Worm (Caenorhabditis elegans) whole organism, L1 larva: ENCODE results near the gene clec-167.

ENCODE experiments used
- C16A3.4 ChIP-seq: fragments of 150-350 bp; optimal IDR thresholded peaks from 2 replicates; lab custom pipeline; 2014; ENCODE audit warnings: missing biosample characterization, missing genetic modification characterization
- C34B4.2 ChIP-seq: sonication (generic microtip); optimal IDR thresholded peaks from 2 replicates; lab custom pipeline; 2017; ENCODE audit warnings: mild to moderate bottlenecking, missing genetic modification characterization, missing compliant biosample characterization
- F16B12.6 ChIP-seq: fragments of 150-350 bp; optimal IDR thresholded peaks from 2 replicates; lab custom pipeline; 2014; ENCODE audit warnings: missing biosample characterization, missing genetic modification characterization
- aha-1 ChIP-seq: fragments of 150-350 bp; optimal IDR thresholded peaks from 2 replicates; lab custom pipeline; 2014; ENCODE audit warnings: missing biosample characterization, missing genetic modification characterization
- aly-2 ChIP-seq: fragments of 150-350 bp; optimal IDR thresholded peaks from 2 replicates; lab custom pipeline; 2014; ENCODE audit warnings: missing biosample characterization, missing genetic modification characterization
- ceh-63 ChIP-seq: fragments of 200-800 bp; sonication (Bioruptor generic); optimal IDR thresholded peaks from 2 replicates; lab custom pipeline; 2018; ENCODE audit warnings: mild to moderate bottlenecking, missing genetic modification characterization, missing compliant biosample characterization
- ceh-82 ChIP-seq, 3 experiments: fragments of 150-350 bp in 1 of 3; sonication (generic microtip) in 2 of 3; optimal IDR thresholded peaks; 2 replicates each; lab custom pipeline; 2014 to 2017; ENCODE audit warnings: missing biosample characterization in 3 of 3, missing genetic modification characterization in 3 of 3
- ceh-88 ChIP-seq: fragments of 200-800 bp; sonication (Bioruptor generic); IDR thresholded peaks from 2 replicates; pipeline ENCODE4 v1.3.6; 2022; ENCODE audit warnings: missing genetic modification characterization, missing compliant biosample characterization
- ceh-90 ChIP-seq: sonication (generic microtip); optimal IDR thresholded peaks from 2 replicates; lab custom pipeline; 2016; ENCODE audit warnings: missing genetic modification characterization, missing compliant biosample characterization
- ces-1 ChIP-seq: fragments of 150-350 bp; optimal IDR thresholded peaks from 2 replicates; lab custom pipeline; 2014; ENCODE audit warnings: missing biosample characterization, missing genetic modification reagents, missing genetic modification characterization
- dpl-1 ChIP-seq, 3 experiments: fragments of 150-350 bp in 2 of 3; sonication (generic microtip) in 1 of 3; optimal IDR thresholded peaks; 2 replicates each; lab custom pipeline; 2014 to 2017; ENCODE audit warnings: missing biosample characterization in 3 of 3, missing genetic modification characterization in 3 of 3, missing genetic modification reagents in 3 of 3
- dsc-1 ChIP-seq: sonication (generic microtip); optimal IDR thresholded peaks from 2 replicates; lab custom pipeline; 2016; ENCODE audit warnings: mild to moderate bottlenecking, missing genetic modification characterization, missing compliant biosample characterization
- efl-1 ChIP-seq, 4 experiments: fragments of 150-350 bp; optimal IDR thresholded peaks in 3 of 4; peaks in 1 of 4; 1 replicate in 1 of 4; 2 replicates in 3 of 4; lab custom pipeline; 2014; ENCODE audit warnings: missing biosample characterization in 2 of 4, missing genetic modification characterization in 2 of 4, missing genetic modification reagents in 2 of 4
- elt-2 ChIP-seq: sonication (generic microtip); optimal IDR thresholded peaks from 2 replicates; lab custom pipeline; 2016; ENCODE audit warnings: missing genetic modification characterization, mild to moderate bottlenecking, inconsistent platforms, missing compliant biosample characterization, missing genetic modification reagents
- elt-3 ChIP-seq, 6 experiments: fragments of 150-350 bp in 1 of 6; sonication (generic microtip); optimal IDR thresholded peaks; 2 replicates each; lab custom pipeline; 2017 to 2018; ENCODE audit warnings: missing biosample characterization in 6 of 6, missing genetic modification characterization in 6 of 6, inconsistent platforms in 1 of 6
- ets-5 ChIP-seq: fragments of 200-800 bp; sonication (Bioruptor generic); IDR thresholded peaks from 2 replicates; pipeline ENCODE4 v1.3.6; 2022; ENCODE audit warnings: missing genetic modification characterization, missing compliant biosample characterization
- fkh-4 ChIP-seq: sonication (generic microtip); optimal IDR thresholded peaks from 2 replicates; lab custom pipeline; 2016; ENCODE audit warnings: missing compliant biosample characterization, missing genetic modification characterization, borderline replicate concordance
- fkh-8 ChIP-seq: sonication (generic microtip); optimal IDR thresholded peaks from 2 replicates; lab custom pipeline; 2016; ENCODE audit warnings: mild to moderate bottlenecking, missing genetic modification characterization, missing compliant biosample characterization
- grh-1 ChIP-seq: fragments of 200-800 bp; sonication (Bioruptor generic); IDR thresholded peaks from 2 replicates; pipeline ENCODE4 v1.3.6; 2022; ENCODE audit warnings: missing genetic modification reagents, missing genetic modification characterization, missing compliant biosample characterization
- hlh-17 ChIP-seq: fragments of 200-800 bp; sonication (Bioruptor generic); optimal IDR thresholded peaks from 2 replicates; lab custom pipeline; 2018; ENCODE audit warnings: missing genetic modification characterization, mild to moderate bottlenecking, missing compliant biosample characterization, moderate library complexity, borderline replicate concordance
- hlh-4 ChIP-seq: sonication (generic microtip); optimal IDR thresholded peaks from 2 replicates; lab custom pipeline; 2016; ENCODE audit warnings: mild to moderate bottlenecking, missing genetic modification characterization, missing compliant biosample characterization
- hpl-2 ChIP-seq: fragments of 150-350 bp; optimal IDR thresholded peaks from 2 replicates; lab custom pipeline; 2014; ENCODE audit warnings: missing biosample characterization, missing genetic modification reagents, missing genetic modification characterization
- irx-1 ChIP-seq: sonication (generic microtip); optimal IDR thresholded peaks from 2 replicates; lab custom pipeline; 2016; ENCODE audit warnings: missing genetic modification characterization, missing compliant biosample characterization
- isw-1 ChIP-seq: fragments of 200-800 bp; sonication (Bioruptor generic); IDR thresholded peaks from 2 replicates; pipeline ENCODE4 v1.3.6; 2022; ENCODE audit warnings: missing genetic modification characterization, missing compliant biosample characterization
- lin-13 ChIP-seq: fragments of 150-350 bp; optimal IDR thresholded peaks from 2 replicates; lab custom pipeline; 2014; ENCODE audit warnings: missing biosample characterization, missing genetic modification reagents, missing genetic modification characterization
- lin-14 ChIP-seq: fragments of 200-800 bp; sonication (Bioruptor generic); optimal IDR thresholded peaks from 2 replicates; lab custom pipeline; 2018; ENCODE audit warnings: mild to moderate bottlenecking, missing genetic modification characterization, moderate library complexity, missing compliant biosample characterization
- lin-15B ChIP-seq: fragments of 150-350 bp; sonication (generic microtip); optimal IDR thresholded peaks from 3 replicates; lab custom pipeline; 2014; ENCODE audit warnings: missing biosample characterization, missing genetic modification characterization
- lin-39 ChIP-seq: fragments of 150-350 bp; optimal IDR thresholded peaks from 2 replicates; lab custom pipeline; 2014; ENCODE audit warnings: missing biosample characterization, missing genetic modification reagents, missing genetic modification characterization
- lir-3 ChIP-seq: sonication (generic microtip); optimal IDR thresholded peaks from 2 replicates; lab custom pipeline; 2016; ENCODE audit warnings: mild to moderate bottlenecking, missing genetic modification characterization, moderate library complexity, missing compliant biosample characterization; ENCODE audit not compliant: poor library complexity
- lsy-2 ChIP-seq, 2 experiments: fragments of 150-350 bp; optimal IDR thresholded peaks; 2 replicates each; lab custom pipeline; 2014; ENCODE audit warnings: missing biosample characterization in 2 of 2, missing genetic modification characterization in 2 of 2
- mab-9 ChIP-seq: fragments of 200-800 bp; sonication (Bioruptor generic); IDR thresholded peaks from 2 replicates; pipeline ENCODE4 v1.3.6; 2022; ENCODE audit warnings: missing genetic modification reagents, missing genetic modification characterization, missing compliant biosample characterization
- mdl-1 ChIP-seq, 2 experiments: fragments of 150-350 bp; optimal IDR thresholded peaks; 2 replicates each; lab custom pipeline; 2014 to 2017; ENCODE audit warnings: missing biosample characterization in 2 of 2, missing genetic modification characterization in 2 of 2, inconsistent platforms in 1 of 2
- mef-2 ChIP-seq: fragments of 150-350 bp; optimal IDR thresholded peaks from 2 replicates; lab custom pipeline; 2014; ENCODE audit warnings: missing biosample characterization, missing genetic modification characterization
- nhr-11 ChIP-seq: fragments of 150-350 bp; optimal IDR thresholded peaks from 2 replicates; lab custom pipeline; 2014; ENCODE audit warnings: missing biosample characterization, missing genetic modification characterization
- nhr-12 ChIP-seq: sonication (generic microtip); optimal IDR thresholded peaks from 2 replicates; lab custom pipeline; 2017; ENCODE audit warnings: missing biosample characterization, missing genetic modification characterization
- nhr-19 ChIP-seq: fragments of 200-800 bp; sonication (Bioruptor generic); conservative IDR thresholded peaks from 2 replicates; pipeline ENCODE4 v1.3.6; 2022; ENCODE audit warnings: missing genetic modification characterization, missing compliant biosample characterization
- nhr-237 ChIP-seq: fragments of 150-350 bp; optimal IDR thresholded peaks from 2 replicates; lab custom pipeline; 2014; ENCODE audit warnings: missing biosample characterization, missing genetic modification characterization
- nhr-28 ChIP-seq: fragments of 150-350 bp; optimal IDR thresholded peaks from 2 replicates; lab custom pipeline; 2014; ENCODE audit warnings: missing biosample characterization, missing genetic modification characterization
- nhr-47 ChIP-seq: sonication (generic microtip); optimal IDR thresholded peaks from 2 replicates; lab custom pipeline; 2016; ENCODE audit warnings: mild to moderate bottlenecking, missing genetic modification characterization, moderate library complexity, missing compliant biosample characterization
- nhr-76 ChIP-seq: sonication (generic microtip); optimal IDR thresholded peaks from 2 replicates; lab custom pipeline; 2017; ENCODE audit warnings: missing biosample characterization, missing genetic modification characterization
- pax-3 ChIP-seq: fragments of 200-800 bp; sonication (Bioruptor generic); optimal IDR thresholded peaks from 2 replicates; lab custom pipeline; 2018; ENCODE audit warnings: mild to moderate bottlenecking, missing genetic modification characterization, moderate library complexity, missing compliant biosample characterization
- skn-1 ChIP-seq: fragments of 150-350 bp; optimal IDR thresholded peaks from 2 replicates; lab custom pipeline; 2014; ENCODE audit warnings: missing biosample characterization, missing genetic modification characterization
- snpc-4 ChIP-seq: fragments of 150-350 bp; optimal IDR thresholded peaks from 2 replicates; lab custom pipeline; 2014; ENCODE audit warnings: missing biosample characterization, missing genetic modification characterization
- sox-4 ChIP-seq: sonication (generic microtip); optimal IDR thresholded peaks from 2 replicates; lab custom pipeline; 2016; ENCODE audit warnings: missing genetic modification characterization, missing compliant biosample characterization
- sup-37 ChIP-seq: fragments of 200-800 bp; sonication (Bioruptor generic); optimal IDR thresholded peaks from 2 replicates; lab custom pipeline; 2018; ENCODE audit warnings: mild to moderate bottlenecking, missing genetic modification characterization, missing compliant biosample characterization
- tbx-2 ChIP-seq: sonication (generic microtip); optimal IDR thresholded peaks from 2 replicates; lab custom pipeline; 2016; ENCODE audit warnings: missing genetic modification characterization, missing compliant biosample characterization
- tlp-1 ChIP-seq: fragments of 150-350 bp; optimal IDR thresholded peaks from 2 replicates; lab custom pipeline; 2014; ENCODE audit warnings: missing biosample characterization, missing genetic modification characterization
- unc-30 ChIP-seq: sonication (generic microtip); optimal IDR thresholded peaks from 2 replicates; lab custom pipeline; 2017; ENCODE audit warnings: missing biosample characterization, missing genetic modification characterization
- unc-98 ChIP-seq: fragments of 200-800 bp; sonication (Bioruptor generic); IDR thresholded peaks from 2 replicates; pipeline ENCODE4 v1.3.6; 2022; ENCODE audit warnings: missing genetic modification characterization, missing compliant biosample characterization
- vab-15 ChIP-seq: sonication (generic microtip); optimal IDR thresholded peaks from 2 replicates; lab custom pipeline; 2017; ENCODE audit warnings: missing genotype, mild to moderate bottlenecking, missing genetic modification characterization, missing compliant biosample characterization
- zag-1 ChIP-seq: fragments of 150-350 bp; optimal IDR thresholded peaks from 2 replicates; lab custom pipeline; 2014; ENCODE audit warnings: missing biosample characterization, missing genetic modification characterization
- zip-4 ChIP-seq: fragments of 200-800 bp; sonication (Bioruptor generic); optimal IDR thresholded peaks from 2 replicates; lab custom pipeline; 2018; ENCODE audit warnings: mild to moderate bottlenecking, missing genetic modification characterization, moderate library complexity, missing compliant biosample characterization
- ztf-11 ChIP-seq, 2 experiments: sonication (generic microtip); optimal IDR thresholded peaks; 2 replicates each; lab custom pipeline; 2016 to 2017; ENCODE audit warnings: missing genetic modification characterization in 2 of 2, missing biosample characterization in 1 of 2, missing compliant biosample characterization in 1 of 2

Gene clec-167

ce11 chrIV:1239686-1240085 is 15.8 kb downstream of the clec-167 start, which contains the start of gene F38A1.8 (continued):
- TF ChIP-seq lin-15B (tag; lab: Kevin White, UChicago) (peak; percentile 69), skn-1 (tag; lab: Kevin White, UChicago) (peak; percentile 36), zag-1 (tag; lab: Kevin White, UChicago) (no peak), nhr-76 (tag; lab: Kevin White, UChicago) (no peak), hlh-17 (GFP tag; lab: Kevin White, UChicago) (no peak), sox-4 (tag; lab: Kevin White, UChicago) (no peak), dsc-1 (tag; lab: Kevin White, UChicago) (peak; percentile 6), nhr-12 (tag; lab: Kevin White, UChicago) (no peak), nhr-28 (no peak), sup-37 (GFP tag; lab: Kevin White, UChicago) (no peak), snpc-4 (no peak), nhr-47 (tag; lab: Kevin White, UChicago) (no peak), ceh-82 (tag; optimal IDR thresholded peaks at IDR 0.05; lab: Kevin White, UChicago) (peak; percentile 36 to 61 (median 42)), ceh-88 (GFP tag; lab: Robert Waterston, UW) (no peak), unc-30 (tag; lab: Kevin White, UChicago) (no peak), aly-2 (tag; lab: Kevin White, UChicago) (no peak), fkh-8 (tag; lab: Kevin White, UChicago) (no peak), nhr-11 (tag; lab: Kevin White, UChicago) (no peak), elt-3 (tag; optimal IDR thresholded peaks at IDR 0.05; lab: Kevin White, UChicago) (peak in 2 of 6 experiments; percentile 12 to 66), nhr-19 (GFP tag; lab: Robert Waterston, UW) (peak; percentile 57), dpl-1 (GFP tag; optimal IDR thresholded peaks at IDR 0.05; lab: Kevin White, UChicago) (peak; percentile 91 to 95 (median 94)), pax-3 (tag; lab: Kevin White, UChicago) (no peak), C16A3.4 (tag; lab: Kevin White, UChicago) (peak; percentile 46), irx-1 (peak; percentile 25), F16B12.6 (tag; lab: Kevin White, UChicago) (peak; percentile 93), ceh-90 (tag; lab: Kevin White, UChicago) (no peak), lin-13 (peak; percentile 39), grh-1 (peak; percentile 46; the same call in 1 of the 2 replicates), isw-1 (GFP tag; lab: Robert Waterston, UW) (peak; percentile 24; the same call in 1 of the 2 replicates), C34B4.2 (tag; lab: Kevin White, UChicago) (no peak), lsy-2 (tag; optimal IDR thresholded peaks at IDR 0.05; lab: Kevin White, UChicago) (peak; percentile 78 to 84), unc-98 (GFP tag; lab: Robert Waterston, UW) (no peak), hlh-4 (tag; lab: Kevin White, UChicago) (no peak), lin-39 (tag; lab: Kevin White, UChicago) (no peak), lir-3 (tag; lab: Kevin White, UChicago) (no peak), elt-2 (no peak), ceh-63 (GFP tag; lab: Kevin White, UChicago) (no peak), hpl-2 (GFP tag; lab: Kevin White, UChicago) (no peak), vab-15 (tag; lab: Kevin White, UChicago) (no peak), ets-5 (GFP tag; lab: Robert Waterston, UW) (no peak), lin-14 (GFP tag; lab: Kevin White, UChicago) (no peak), tbx-2 (peak; percentile 61), tlp-1 (tag; lab: Kevin White, UChicago) (no peak), zip-4 (no peak), fkh-4 (tag; lab: Kevin White, UChicago) (no peak), efl-1 (optimal IDR thresholded peaks at IDR 0.05; lab: Kevin White, UChicago) (peak; percentile 94 to 98), efl-1 (GFP tag; optimal IDR thresholded peaks at IDR 0.05 in 1 of 2; lab: Kevin White, UChicago) (peak; percentile 95 to 99), mab-9 (GFP tag; lab: Robert Waterston, UW) (no peak), mdl-1 (tag; optimal IDR thresholded peaks at IDR 0.05; lab: Kevin White, UChicago) (peak in 1 of 2 experiments; percentile 81), aha-1 (no peak), nhr-237 (tag; lab: Kevin White, UChicago) (peak; percentile 32), ztf-11 (tag; optimal IDR thresholded peaks at IDR 0.05; lab: Kevin White, UChicago) (no peak), ces-1 (GFP tag; lab: Kevin White, UChicago) (no peak), mef-2 (tag; lab: Kevin White, UChicago) (no peak)
